Worm (Caenorhabditis elegans): ENCODE data around the gene F40G12.6.
"Not testable (repeated sequence)": the region's sequence is repeated elsewhere in the genome, so short reads cannot be mapped to it uniquely, and the experiment has no call there.

F40G12.6 gene

ce11 chrV:14289363-14289762 is 16.4 kb upstream of the F40G12.6 start, which contains the start of gene F14D7.1:
Gene F14D7.1, minus strand, starts transcription at chrV:14289463.
- TF ChIP-seq ztf-23 (GFP tag; IDR thresholded peaks at IDR 0.05): no peak
- TF ChIP-seq klf-2 (GFP tag; conservative IDR thresholded peaks at IDR 0.05): no peak
- no peak for TF ChIP-seq flt-1 (GFP tag; IDR thresholded peaks at IDR 0.05)
- TF ChIP-seq med-1 (GFP tag; optimal IDR thresholded peaks at IDR 0.05; ENCODE audit: insufficient read depth): no peak
- TF ChIP-seq ref-1 (GFP tag; conservative IDR thresholded peaks at IDR 0.05): no peak
- TF ChIP-seq ztf-29 (GFP tag; IDR thresholded peaks at IDR 0.05): no peak
- TF ChIP-seq tab-1 (GFP tag; IDR thresholded peaks at IDR 0.05): no peak
- TF ChIP-seq cog-1 (tag; optimal IDR thresholded peaks at IDR 0.05): no peak
- TF ChIP-seq T22C8.4 (GFP tag; IDR thresholded peaks at IDR 0.05): no peak

ce11 chrV:14285803-14286202 is 12.9 kb upstream of the F40G12.6 start, which contains the start of gene F40G12.11:
Gene F40G12.11, plus strand, starts transcription at chrV:14286171.
- TF ChIP-seq flt-1 (GFP tag; IDR thresholded peaks at IDR 0.05) (no peak), klf-2 (GFP tag; conservative IDR thresholded peaks at IDR 0.05) (no peak), ztf-23 (GFP tag; IDR thresholded peaks at IDR 0.05) (no peak), med-1 (GFP tag; optimal IDR thresholded peaks at IDR 0.05; ENCODE audit: insufficient read depth) (no peak), T22C8.4 (GFP tag; IDR thresholded peaks at IDR 0.05) (no peak), cog-1 (tag; optimal IDR thresholded peaks at IDR 0.05) (no peak), ref-1 (GFP tag; conservative IDR thresholded peaks at IDR 0.05) (no peak), ztf-29 (GFP tag; IDR thresholded peaks at IDR 0.05) (no peak), tab-1 (GFP tag; IDR thresholded peaks at IDR 0.05) (no peak)

ce11 chrV:14283241-14283640 is 10.3 kb upstream of the F40G12.6 start, which contains the start of gene F40G12.10:
Gene F40G12.10, plus strand, starts transcription at chrV:14283541.
- no peak for TF ChIP-seq flt-1 (GFP tag; IDR thresholded peaks at IDR 0.05)
- no peak for TF ChIP-seq klf-2 (GFP tag; conservative IDR thresholded peaks at IDR 0.05)
- no peak for TF ChIP-seq ztf-29 (GFP tag; IDR thresholded peaks at IDR 0.05)
- TF ChIP-seq ztf-23 (GFP tag; IDR thresholded peaks at IDR 0.05): no peak
- no peak for TF ChIP-seq ref-1 (GFP tag; conservative IDR thresholded peaks at IDR 0.05)
- no peak for TF ChIP-seq T22C8.4 (GFP tag; IDR thresholded peaks at IDR 0.05)

DNA sequence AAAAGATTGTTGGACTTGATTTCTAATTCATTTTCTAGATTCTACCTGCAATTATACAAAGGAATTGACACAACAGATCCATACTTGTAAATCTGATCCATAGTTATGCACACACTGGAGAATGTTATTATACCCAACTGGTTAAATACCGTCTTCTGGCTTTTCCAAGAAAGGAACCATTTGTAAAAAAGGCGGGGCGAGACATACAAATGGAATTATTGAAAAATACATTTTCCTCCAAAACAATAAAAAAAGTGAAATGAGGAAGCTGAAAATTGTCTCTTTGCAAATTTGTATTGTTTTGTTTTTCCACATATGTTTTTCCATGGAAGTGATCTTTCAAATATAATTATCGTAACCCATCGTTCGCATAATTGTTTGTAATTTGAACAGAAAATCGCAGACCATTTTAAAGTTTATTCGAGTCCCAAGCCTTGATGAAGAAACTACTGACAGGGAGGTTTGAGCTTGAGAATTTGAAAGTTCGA is 9.3 kb upstream of the F40G12.6 start, which contains the start of the genes srt-74 and F40G12.9:
TSS of gene srt-74 (minus strand) at position 101 of the 488 bp plus-strand sequence.
TSS of gene F40G12.9 (plus strand) at position 438 of the 488 bp plus-strand sequence.
- TF ChIP-seq T22C8.4 (GFP tag; IDR thresholded peaks at IDR 0.05) (no peak), flt-1 (GFP tag; IDR thresholded peaks at IDR 0.05) (no peak), cog-1 (tag; optimal IDR thresholded peaks at IDR 0.05) (no peak), klf-2 (GFP tag; conservative IDR thresholded peaks at IDR 0.05) (no peak), ztf-23 (GFP tag; IDR thresholded peaks at IDR 0.05) (no peak), ztf-29 (GFP tag; IDR thresholded peaks at IDR 0.05) (no peak), med-1 (GFP tag; optimal IDR thresholded peaks at IDR 0.05; ENCODE audit: insufficient read depth) (no peak), ref-1 (GFP tag; conservative IDR thresholded peaks at IDR 0.05) (no peak), tab-1 (GFP tag; IDR thresholded peaks at IDR 0.05) (no peak)

- no peak for TF ChIP-seq tab-1 (GFP tag; IDR thresholded peaks at IDR 0.05)
These were observed 6.9 kb upstream of the F40G12.6 start, which contains the start of gene srt-33 for ce11 chrV:14279777-14280176. Gene srt-33, minus strand, starts transcription at chrV:14279877.

DNA sequence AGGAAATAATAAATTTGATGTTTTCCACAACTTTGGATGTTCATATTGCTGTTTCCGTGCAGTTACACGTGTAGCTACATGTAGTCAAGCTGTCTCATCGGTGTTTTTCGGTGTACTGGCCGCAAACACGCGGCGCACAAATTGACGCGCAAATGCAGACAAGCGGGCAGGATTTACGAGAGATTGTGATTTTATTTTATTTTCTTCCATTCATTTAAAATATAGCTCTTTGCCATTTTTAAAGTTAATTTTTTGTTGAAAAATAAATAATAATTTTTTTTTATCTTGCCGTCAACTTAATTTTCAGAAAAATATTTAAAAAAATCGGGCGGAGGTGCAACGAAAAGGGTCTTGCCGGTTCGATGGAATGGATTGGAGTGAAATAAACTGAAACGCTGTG is 1.3 kb upstream of the F40G12.6 start, which contains the start of gene F40G12.7:
TSS of gene F40G12.7 (plus strand) at position 301 of the 400 bp plus-strand sequence.
- TF ChIP-seq cog-1 (tag; optimal IDR thresholded peaks at IDR 0.05); klf-2 (GFP tag; conservative IDR thresholded peaks at IDR 0.05); ref-1 (GFP tag; conservative IDR thresholded peaks at IDR 0.05): not testable (repeated sequence)

ce11 chrV:14270729-14271128 is 2.2 kb downstream of the F40G12.6 start, which contains the start of gene F40G12.5:
Gene F40G12.5, minus strand, starts transcription at chrV:14270829.
- TF ChIP-seq ref-1 (GFP tag; conservative IDR thresholded peaks at IDR 0.05) (no peak), flt-1 (GFP tag; IDR thresholded peaks at IDR 0.05) (no peak), ztf-29 (GFP tag; IDR thresholded peaks at IDR 0.05) (no peak), cog-1 (tag; optimal IDR thresholded peaks at IDR 0.05) (no peak), klf-2 (GFP tag; conservative IDR thresholded peaks at IDR 0.05) (no peak), med-1 (GFP tag; optimal IDR thresholded peaks at IDR 0.05; ENCODE audit: insufficient read depth) (no peak), tab-1 (GFP tag; IDR thresholded peaks at IDR 0.05) (no peak), T22C8.4 (GFP tag; IDR thresholded peaks at IDR 0.05) (no peak), ztf-23 (GFP tag; IDR thresholded peaks at IDR 0.05) (no peak)

- TF ChIP-seq ztf-29 (GFP tag; IDR thresholded peaks at IDR 0.05): no peak
- no peak for TF ChIP-seq ref-1 (GFP tag; conservative IDR thresholded peaks at IDR 0.05)
- no peak for TF ChIP-seq med-1 (GFP tag; optimal IDR thresholded peaks at IDR 0.05; ENCODE audit: insufficient read depth)
- TF ChIP-seq flt-1 (GFP tag; IDR thresholded peaks at IDR 0.05): no peak
- TF ChIP-seq tab-1 (GFP tag; IDR thresholded peaks at IDR 0.05): no peak
- no peak for TF ChIP-seq T22C8.4 (GFP tag; IDR thresholded peaks at IDR 0.05)
- TF ChIP-seq ztf-23 (GFP tag; IDR thresholded peaks at IDR 0.05): no peak
- no peak for TF ChIP-seq klf-2 (GFP tag; conservative IDR thresholded peaks at IDR 0.05)
- no peak for TF ChIP-seq cog-1 (tag; optimal IDR thresholded peaks at IDR 0.05)
These were observed 4.3 kb downstream of the F40G12.6 start, which contains the start of gene F40G12.4 for ce11 chrV:14268616-14269015. Gene F40G12.4, minus strand, starts transcription at chrV:14268716.

ce11 chrV:14267326-14267942 is 5.5 kb downstream of the F40G12.6 start:
- TF ChIP-seq ztf-29 (GFP tag; IDR thresholded peaks at IDR 0.05): no peak
- no peak for TF ChIP-seq T22C8.4 (GFP tag; IDR thresholded peaks at IDR 0.05)
- no peak for TF ChIP-seq tab-1 (GFP tag; IDR thresholded peaks at IDR 0.05)
- TF ChIP-seq cog-1 (tag; optimal IDR thresholded peaks at IDR 0.05): no peak
- no peak for TF ChIP-seq ref-1 (GFP tag; conservative IDR thresholded peaks at IDR 0.05)
- no peak for TF ChIP-seq med-1 (GFP tag; optimal IDR thresholded peaks at IDR 0.05; ENCODE audit: insufficient read depth)
- no peak for TF ChIP-seq ztf-23 (GFP tag; IDR thresholded peaks at IDR 0.05)
- TF ChIP-seq klf-2 (GFP tag; conservative IDR thresholded peaks at IDR 0.05): no peak
- TF ChIP-seq flt-1 (GFP tag; IDR thresholded peaks at IDR 0.05): no peak
